Worm (Caenorhabditis elegans) whole organism, L2 larva: ENCODE results near the gene Y44A6D.3.

ENCODE experiments used
- C34F6.9 ChIP-seq: fragments of 150-350 bp; optimal IDR thresholded peaks from 2 replicates; lab custom pipeline; 2014; ENCODE audit warnings: missing biosample characterization, missing genetic modification characterization
- F13H6.1 ChIP-seq: sonication (generic microtip); optimal IDR thresholded peaks from 2 replicates; lab custom pipeline; 2016; ENCODE audit warnings: missing genetic modification characterization, missing compliant biosample characterization
- R02D3.7 ChIP-seq: fragments of 150-350 bp; optimal IDR thresholded peaks from 2 replicates; lab custom pipeline; 2014; ENCODE audit warnings: missing biosample characterization, missing genetic modification characterization
- Y55F3AM.14 ChIP-seq: fragments of 200-800 bp; sonication (Bioruptor generic); optimal IDR thresholded peaks from 2 replicates; lab custom pipeline; 2018; ENCODE audit warnings: mild to moderate bottlenecking, missing genetic modification characterization, missing compliant biosample characterization
- ZK546.5 ChIP-seq: sonication (generic microtip); optimal IDR thresholded peaks from 2 replicates; lab custom pipeline; 2017; ENCODE audit warnings: missing biosample characterization, missing genetic modification characterization
- alr-1 ChIP-seq: fragments of 150-350 bp; optimal IDR thresholded peaks from 2 replicates; lab custom pipeline; 2014; ENCODE audit warnings: missing biosample characterization, missing genetic modification characterization
- ama-1 ChIP-seq: fragments of 150-350 bp; optimal IDR thresholded peaks from 2 replicates; lab custom pipeline; 2018; ENCODE audit warnings: inconsistent platforms
- blmp-1 ChIP-seq: sonication (generic microtip); optimal IDR thresholded peaks from 2 replicates; lab custom pipeline; 2017; ENCODE audit warnings: missing genetic modification characterization, mild to moderate bottlenecking, missing compliant biosample characterization, antibody characterized with exemption, moderate library complexity; ENCODE audit not compliant: insufficient read depth
- ceh-16 ChIP-seq: fragments of 150-350 bp; optimal IDR thresholded peaks from 2 replicates; lab custom pipeline; 2014; ENCODE audit warnings: missing biosample characterization, missing genetic modification characterization
- ceh-82 ChIP-seq: fragments of 150-350 bp; optimal IDR thresholded peaks from 2 replicates; lab custom pipeline; 2014; ENCODE audit warnings: missing biosample characterization, missing genetic modification characterization
- crh-2 ChIP-seq: sonication (generic microtip); optimal IDR thresholded peaks from 2 replicates; lab custom pipeline; 2017; ENCODE audit warnings: missing biosample characterization, missing genetic modification characterization
- dmd-4 ChIP-seq: sonication (generic microtip); optimal IDR thresholded peaks from 2 replicates; lab custom pipeline; 2017; ENCODE audit warnings: missing biosample characterization, missing genetic modification characterization
- egl-27 ChIP-seq: sonication (generic microtip); optimal IDR thresholded peaks from 3 replicates; lab custom pipeline; 2017; ENCODE audit warnings: missing biosample characterization, missing genetic modification reagents, missing genetic modification characterization
- elt-3 ChIP-seq: sonication (generic microtip); optimal IDR thresholded peaks from 2 replicates; lab custom pipeline; 2017; ENCODE audit warnings: missing biosample characterization, missing genetic modification characterization
- fos-1 ChIP-seq: fragments of 150-350 bp; optimal IDR thresholded peaks from 2 replicates; lab custom pipeline; 2014; ENCODE audit warnings: missing biosample characterization, missing genetic modification characterization
- gmeb-1 ChIP-seq: fragments of 150-350 bp; optimal IDR thresholded peaks from 2 replicates; lab custom pipeline; 2014; ENCODE audit warnings: missing biosample characterization, missing genetic modification characterization
- lin-11 ChIP-seq: fragments of 150-350 bp; sonication (generic microtip); optimal IDR thresholded peaks from 2 replicates; lab custom pipeline; 2014; ENCODE audit warnings: missing biosample characterization, missing genetic modification characterization, inconsistent platforms, mixed read lengths
- lin-39 ChIP-seq: fragments of 150-350 bp; optimal IDR thresholded peaks from 2 replicates; lab custom pipeline; 2014; ENCODE audit warnings: missing biosample characterization, missing genetic modification reagents, missing genetic modification characterization
- lsy-2 ChIP-seq, 2 experiments: fragments of 150-350 bp in 1 of 2; sonication (generic microtip) in 1 of 2; optimal IDR thresholded peaks; 2 replicates each; lab custom pipeline; 2014 to 2017; ENCODE audit warnings: missing biosample characterization in 2 of 2, missing genetic modification characterization in 2 of 2
- mab-5 ChIP-seq: fragments of 150-350 bp; optimal IDR thresholded peaks from 2 replicates; lab custom pipeline; 2014; ENCODE audit warnings: missing biosample characterization, missing genetic modification characterization
- mdl-1 ChIP-seq, 2 experiments: fragments of 150-350 bp in 1 of 2; sonication (generic microtip) in 1 of 2; optimal IDR thresholded peaks; 2 replicates each; lab custom pipeline; 2017; ENCODE audit warnings: missing biosample characterization in 2 of 2, missing genetic modification characterization in 2 of 2
- nhr-10 ChIP-seq: sonication (generic microtip); optimal IDR thresholded peaks from 2 replicates; lab custom pipeline; 2017; ENCODE audit warnings: missing biosample characterization, missing genetic modification characterization
- nhr-11 ChIP-seq: fragments of 150-350 bp; optimal IDR thresholded peaks from 2 replicates; lab custom pipeline; 2014; ENCODE audit warnings: missing biosample characterization, missing genetic modification characterization
- nhr-12 ChIP-seq: fragments of 150-350 bp; optimal IDR thresholded peaks from 2 replicates; lab custom pipeline; 2014; ENCODE audit warnings: missing biosample characterization, missing genetic modification characterization
- nhr-129 ChIP-seq: fragments of 150-350 bp; optimal IDR thresholded peaks from 2 replicates; lab custom pipeline; 2014; ENCODE audit warnings: missing biosample characterization, missing genetic modification characterization
- nhr-21 ChIP-seq: fragments of 150-350 bp; optimal IDR thresholded peaks from 2 replicates; lab custom pipeline; 2014; ENCODE audit warnings: missing biosample characterization, missing genetic modification characterization
- nhr-23 ChIP-seq: fragments of 150-350 bp; optimal IDR thresholded peaks from 2 replicates; lab custom pipeline; 2014; ENCODE audit warnings: missing biosample characterization, missing genetic modification reagents, missing genetic modification characterization
- nhr-237 ChIP-seq: fragments of 150-350 bp; optimal IDR thresholded peaks from 2 replicates; lab custom pipeline; 2014; ENCODE audit warnings: missing biosample characterization, missing genetic modification characterization
- nhr-25 ChIP-seq: fragments of 150-350 bp; sonication (generic microtip); optimal IDR thresholded peaks from 3 replicates; lab custom pipeline; 2014; ENCODE audit warnings: missing biosample characterization, missing genetic modification characterization
- nhr-6 ChIP-seq: fragments of 150-350 bp; optimal IDR thresholded peaks from 2 replicates; lab custom pipeline; 2014; ENCODE audit warnings: missing biosample characterization, missing genetic modification characterization
- nhr-77 ChIP-seq: fragments of 150-350 bp; optimal IDR thresholded peaks from 2 replicates; lab custom pipeline; 2014; ENCODE audit warnings: missing biosample characterization, missing genetic modification characterization
- peb-1 ChIP-seq: fragments of 150-350 bp; optimal IDR thresholded peaks from 2 replicates; lab custom pipeline; 2014; ENCODE audit warnings: missing biosample characterization, missing genetic modification characterization
- sem-4 ChIP-seq: fragments of 150-350 bp; optimal IDR thresholded peaks from 2 replicates; lab custom pipeline; 2014; ENCODE audit warnings: missing biosample characterization, missing genetic modification reagents, missing genetic modification characterization
- skn-1 ChIP-seq: sonication (generic microtip); optimal IDR thresholded peaks from 2 replicates; lab custom pipeline; 2017; ENCODE audit warnings: missing biosample characterization, missing genetic modification characterization
- sma-3 ChIP-seq: sonication (generic microtip); optimal IDR thresholded peaks from 2 replicates; lab custom pipeline; 2016; ENCODE audit warnings: missing genetic modification reagents, missing genetic modification characterization, missing compliant biosample characterization
- sma-9 ChIP-seq, 2 experiments: fragments of 150-350 bp in 1 of 2; sonication (generic microtip) in 1 of 2; optimal IDR thresholded peaks; 2 replicates each; lab custom pipeline; 2014 to 2016; ENCODE audit warnings: missing genetic modification characterization in 2 of 2, mild to moderate bottlenecking in 1 of 2, missing biosample characterization in 1 of 2, missing compliant biosample characterization in 1 of 2, missing genetic modification reagents in 1 of 2, moderate library complexity in 1 of 2
- snpc-4 ChIP-seq: fragments of 150-350 bp; optimal IDR thresholded peaks from 2 replicates; lab custom pipeline; 2014; ENCODE audit warnings: missing biosample characterization, missing genetic modification characterization
- unc-39 ChIP-seq: fragments of 150-350 bp; optimal IDR thresholded peaks from 2 replicates; lab custom pipeline; 2014; ENCODE audit warnings: missing biosample characterization, missing genetic modification characterization
- unc-55 ChIP-seq: fragments of 150-350 bp; sonication (generic microtip); optimal IDR thresholded peaks from 3 replicates; lab custom pipeline; 2014; ENCODE audit warnings: missing biosample characterization, missing genetic modification reagents, missing genetic modification characterization
- unc-62 ChIP-seq: fragments of 150-350 bp; optimal IDR thresholded peaks from 2 replicates; lab custom pipeline; 2014; ENCODE audit warnings: missing biosample characterization, missing genetic modification reagents, missing genetic modification characterization
- zag-1 ChIP-seq: fragments of 150-350 bp; optimal IDR thresholded peaks from 2 replicates; lab custom pipeline; 2014; ENCODE audit warnings: missing biosample characterization, missing genetic modification characterization
- ztf-1 ChIP-seq: fragments of 200-800 bp; sonication (Bioruptor generic); conservative IDR thresholded peaks from 2 replicates; pipeline ENCODE4 v1.3.6; 2022; ENCODE audit warnings: missing genetic modification characterization, missing compliant biosample characterization
- ztf-11 ChIP-seq: sonication (generic microtip); optimal IDR thresholded peaks from 2 replicates; lab custom pipeline; 2017; ENCODE audit warnings: missing biosample characterization, missing genetic modification characterization
- ztf-4 ChIP-seq: fragments of 150-350 bp; optimal IDR thresholded peaks from 2 replicates; lab custom pipeline; 2014; ENCODE audit warnings: missing biosample characterization, missing genetic modification characterization

The Y44A6D.3 gene

DNA sequence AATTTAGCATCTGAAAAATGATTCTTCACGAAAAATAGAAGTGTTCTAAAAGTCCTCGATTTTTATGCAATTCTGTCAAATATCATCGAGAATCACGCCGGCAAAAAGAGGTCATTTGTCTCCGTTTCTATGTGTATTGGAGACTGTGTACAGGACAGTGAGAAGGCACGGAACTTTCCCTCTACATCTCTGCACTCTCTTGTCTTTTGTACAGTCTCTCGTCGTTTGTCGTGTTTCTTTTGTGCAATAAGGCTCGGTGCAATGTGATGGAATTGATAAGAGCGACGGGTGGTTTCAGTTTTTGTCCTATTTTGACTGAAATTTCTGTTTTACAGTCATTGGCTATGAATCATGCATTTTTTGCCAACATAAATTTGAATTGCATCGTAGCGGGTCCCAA, 39.6 kb upstream of the Y44A6D.3 start:
- TF ChIP-seq ceh-16 (tag; lab: Kevin White, UChicago) (no peak), sma-9 (GFP tag; optimal IDR thresholded peaks at IDR 0.05; lab: Kevin White, UChicago) (peak; percentile 62), sma-9 (tag; optimal IDR thresholded peaks at IDR 0.05; lab: Kevin White, UChicago) (no peak), gmeb-1 (tag; lab: Kevin White, UChicago) (peak; percentile 16), ceh-82 (no peak), fos-1 (tag; lab: Kevin White, UChicago) (peak; percentile 93), blmp-1 (tag; lab: Kevin White, UChicago) (peak; percentile 2), nhr-129 (tag; lab: Kevin White, UChicago) (peak; percentile 34), crh-2 (tag; lab: Kevin White, UChicago) (peak; percentile 1)

DNA sequence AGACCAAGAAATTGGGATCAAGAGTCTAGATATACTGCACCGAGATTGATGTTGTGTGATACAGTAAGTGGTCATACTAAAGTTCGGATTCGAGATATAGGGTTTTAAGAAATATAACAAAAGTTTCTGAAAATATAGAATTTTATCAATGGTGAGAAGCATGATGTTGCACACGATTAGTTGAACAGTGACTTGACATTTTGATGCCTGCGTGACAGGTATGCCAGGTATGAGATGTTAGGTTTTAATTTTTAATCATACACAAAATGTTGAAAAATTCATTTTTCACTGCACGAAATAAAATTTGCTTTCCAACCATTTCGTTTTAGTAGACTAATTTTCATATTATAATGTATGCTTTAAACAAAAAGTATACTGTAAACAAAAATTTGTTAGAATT, 38.2 kb upstream of the Y44A6D.3 start:
- TF ChIP-seq egl-27 (tag; lab: Kevin White, UChicago), result no peak
- TF ChIP-seq gmeb-1 (tag; lab: Kevin White, UChicago), result no peak
- no peak for TF ChIP-seq nhr-21
- no peak for TF ChIP-seq nhr-129 (tag; lab: Kevin White, UChicago)
- TF ChIP-seq nhr-23 (tag; lab: Kevin White, UChicago), result no peak
- no peak for TF ChIP-seq snpc-4 (tag; lab: Kevin White, UChicago)
- TF ChIP-seq nhr-11, result no peak

ce11 chrV:20829511-20829910, 37.3 kb upstream of the Y44A6D.3 start, which contains the start of gene num-1:
Gene num-1, plus strand, starts transcription at chrV:20829811.
- no peak for TF ChIP-seq ztf-4 (tag; lab: Kevin White, UChicago)
- no peak for TF ChIP-seq sem-4 (tag; lab: Kevin White, UChicago)
- TF ChIP-seq lin-11 (tag; lab: Kevin White, UChicago), result no peak
- TF ChIP-seq fos-1 (tag; lab: Kevin White, UChicago), result no peak
- no peak for TF ChIP-seq gmeb-1 (tag; lab: Kevin White, UChicago)
- no peak for TF ChIP-seq nhr-25
- no peak for TF ChIP-seq lin-39 (tag; lab: Kevin White, UChicago)
- TF ChIP-seq F13H6.1 (tag; lab: Kevin White, UChicago), result no peak
- TF ChIP-seq lsy-2 (tag; optimal IDR thresholded peaks at IDR 0.05; lab: Kevin White, UChicago), result no peak
- no peak for TF ChIP-seq peb-1 (tag; lab: Kevin White, UChicago)
- no peak for TF ChIP-seq unc-39
- TF ChIP-seq dmd-4 (tag; lab: Kevin White, UChicago), result no peak
- TF ChIP-seq alr-1, result no peak
- TF ChIP-seq C34F6.9 (tag; lab: Kevin White, UChicago), result no peak
- TF ChIP-seq ceh-16 (tag; lab: Kevin White, UChicago), result no peak
- TF ChIP-seq ztf-1, result no peak
- no peak for TF ChIP-seq R02D3.7 (tag; lab: Kevin White, UChicago)
- no peak for TF ChIP-seq egl-27 (tag; lab: Kevin White, UChicago)
- no peak for TF ChIP-seq nhr-10 (tag; lab: Kevin White, UChicago)
- TF ChIP-seq nhr-237 (tag; lab: Kevin White, UChicago), result no peak

DNA sequence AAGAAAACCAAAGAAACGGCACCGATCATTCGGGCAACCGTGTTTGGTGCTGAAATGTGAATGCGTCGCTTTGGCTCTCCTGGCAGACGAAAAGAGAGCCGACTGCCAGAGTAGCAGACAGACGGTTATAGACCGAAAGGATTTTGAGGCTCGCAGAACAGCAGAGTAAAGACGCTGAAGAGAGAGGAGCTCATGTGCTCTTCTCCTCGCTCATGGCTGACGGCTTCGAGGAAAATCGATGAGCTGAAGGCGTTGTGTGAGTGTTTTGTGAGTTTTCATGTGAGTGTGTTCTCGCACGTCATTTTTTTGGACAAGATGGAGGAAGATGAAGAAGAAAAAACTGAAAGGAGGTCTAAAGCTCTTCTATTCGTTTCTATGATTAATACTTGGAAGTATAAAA, 36.6 kb upstream of the Y44A6D.3 start, which contains the start of gene sbt-1:
Gene sbt-1, minus strand, starts transcription at position 62 of the 400 bp plus-strand sequence.
- TF ChIP-seq alr-1 (no peak), unc-62 (no peak), sma-9 (GFP tag; optimal IDR thresholded peaks at IDR 0.05; lab: Kevin White, UChicago) (no peak), sma-9 (tag; optimal IDR thresholded peaks at IDR 0.05; lab: Kevin White, UChicago) (no peak), F13H6.1 (tag; lab: Kevin White, UChicago) (peak; percentile 26), Y55F3AM.14 (peak; percentile 45), nhr-11 (no peak), sma-3 (GFP tag; lab: Kevin White, UChicago) (no peak), blmp-1 (tag; lab: Kevin White, UChicago) (no peak), mdl-1 (tag; optimal IDR thresholded peaks at IDR 0.05; lab: Kevin White, UChicago) (peak in 1 of 2 experiments; percentile 69), mab-5 (tag; lab: Kevin White, UChicago) (no peak), crh-2 (tag; lab: Kevin White, UChicago) (peak; percentile 74), elt-3 (tag; lab: Kevin White, UChicago) (no peak), R02D3.7 (tag; lab: Kevin White, UChicago) (no peak), lsy-2 (tag; optimal IDR thresholded peaks at IDR 0.05; lab: Kevin White, UChicago) (peak; percentile 40 to 77), nhr-21 (no peak), fos-1 (tag; lab: Kevin White, UChicago) (peak; percentile 3), ztf-11 (tag; lab: Kevin White, UChicago) (no peak), ztf-1 (no peak), nhr-77 (tag; lab: Kevin White, UChicago) (no peak), dmd-4 (tag; lab: Kevin White, UChicago) (no peak), nhr-25 (no peak), nhr-23 (tag; lab: Kevin White, UChicago) (no peak), snpc-4 (tag; lab: Kevin White, UChicago) (no peak), nhr-237 (tag; lab: Kevin White, UChicago) (no peak), egl-27 (tag; lab: Kevin White, UChicago) (peak; percentile 43), nhr-6 (tag; lab: Kevin White, UChicago) (peak; percentile 78), zag-1 (peak; percentile 56), sem-4 (tag; lab: Kevin White, UChicago) (peak; percentile 30), skn-1 (tag; lab: Kevin White, UChicago) (no peak), peb-1 (tag; lab: Kevin White, UChicago) (no peak), ama-1 (no peak), nhr-12 (tag; lab: Kevin White, UChicago) (no peak), unc-55 (peak; percentile 98), ZK546.5 (tag; lab: Kevin White, UChicago) (no peak), lin-11 (tag; lab: Kevin White, UChicago) (peak; percentile 83)
